Worm (Caenorhabditis elegans): Measurements from ENCODE around the gene T04A8.18.

DNA sequence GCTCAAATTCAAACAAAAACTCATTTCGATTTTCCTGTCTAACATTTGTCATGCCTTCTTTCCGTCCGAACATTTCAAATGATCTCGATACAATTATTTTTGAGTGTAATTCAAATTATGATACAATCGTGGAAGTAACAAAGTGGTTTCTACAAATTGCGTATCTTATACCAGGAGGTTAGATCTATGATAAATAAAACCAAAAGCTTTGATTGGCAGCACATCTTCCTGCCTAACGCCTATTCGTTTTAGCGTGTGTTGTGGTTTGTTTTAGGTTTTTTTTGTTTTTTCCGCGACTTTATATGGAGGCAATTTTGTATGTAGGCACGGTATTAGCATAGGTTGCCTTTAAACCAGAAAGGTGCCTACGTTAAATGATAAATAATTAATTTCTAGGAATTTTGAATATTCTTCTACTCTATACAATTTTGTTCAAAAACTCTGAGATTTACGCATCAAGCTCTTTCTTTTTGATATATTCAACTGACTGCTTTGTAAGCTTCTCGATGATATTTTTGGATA lies 29.0 kb upstream of the T04A8.18 start, which contains the start of gene srg-11:
- TF ChIP-seq unc-62 (GFP tag; optimal IDR thresholded peaks at IDR 0.05) (no peak), mdl-1 (tag; optimal IDR thresholded peaks at IDR 0.05) (no peak), fos-1 (tag; optimal IDR thresholded peaks at IDR 0.05) (no peak), ceh-16 (tag; optimal IDR thresholded peaks at IDR 0.05) (no peak), zag-1 (tag; optimal IDR thresholded peaks at IDR 0.05) (no peak), mab-5 (tag; optimal IDR thresholded peaks at IDR 0.05) (no peak), lin-13 (GFP tag; optimal IDR thresholded peaks at IDR 0.05) (no peak), lin-39 (tag; optimal IDR thresholded peaks at IDR 0.05) (no peak), sem-4 (tag; optimal IDR thresholded peaks at IDR 0.05) (no peak), ztf-11 (tag; optimal IDR thresholded peaks at IDR 0.05) (no peak), nhr-77 (tag; optimal IDR thresholded peaks at IDR 0.05) (no peak), peb-1 (tag; optimal IDR thresholded peaks at IDR 0.05) (no peak), snpc-4 (tag; optimal IDR thresholded peaks at IDR 0.05) (no peak)
